Fruit fly (Drosophila melanogaster) whole organism, prepupa: ENCODE data around the gene CG13970.

ENCODE experiments used
- CG4318 ChIP-seq: fragments of 200-800 bp; sonication (Bioruptor generic); optimal IDR thresholded peaks from 3 replicates; lab custom pipeline; 2017; ENCODE audit warnings: missing biosample characterization, mild to moderate bottlenecking, missing genetic modification characterization
- CG6854 ChIP-seq: fragments of 200-800 bp; sonication (Bioruptor generic); optimal IDR thresholded peaks from 2 replicates; lab custom pipeline; 2017; ENCODE audit warnings: missing biosample characterization, mild to moderate bottlenecking, missing genetic modification characterization
- Eip93F ChIP-seq: fragments of 200-800 bp; sonication (Bioruptor generic); optimal IDR thresholded peaks from 2 replicates; lab custom pipeline; 2016; ENCODE audit warnings: missing biosample characterization, mild to moderate bottlenecking, missing genetic modification characterization
- Gug ChIP-seq: fragments of 200-800 bp; sonication (Bioruptor generic); IDR thresholded peaks from 2 replicates; pipeline ENCODE4 v1.3.6; 2022; ENCODE audit warnings: missing biosample characterization, missing genetic modification characterization
- Met ChIP-seq: fragments of 200-800 bp; sonication (Bioruptor generic); optimal IDR thresholded peaks from 3 replicates; lab custom pipeline; 2016; ENCODE audit warnings: missing biosample characterization, missing genetic modification characterization
- acj6 ChIP-seq: fragments of 200-800 bp; sonication (Bioruptor generic); optimal IDR thresholded peaks from 3 replicates; lab custom pipeline; 2016; ENCODE audit warnings: missing biosample characterization, missing genetic modification characterization
- spab ChIP-seq: fragments of 200-800 bp; sonication (Bioruptor generic); optimal IDR thresholded peaks from 2 replicates; lab custom pipeline; 2017; ENCODE audit warnings: missing biosample characterization, mild to moderate bottlenecking, missing genetic modification characterization, missing genetic modification reagents

dm6 chr2L:20120388-20121232 is 16.7 kb upstream of the CG13970 start:
- TF ChIP-seq Met (GFP tag; lab: Kevin White, UChicago) (peak; percentile 39), CG4318 (GFP tag; lab: Kevin White, UChicago) (peak; percentile 53), CG6854 (no peak), acj6 (GFP tag; lab: Kevin White, UChicago) (peak; percentile 53), spab (GFP tag; lab: Kevin White, UChicago) (peak; percentile 50), Eip93F (no peak), Gug (GFP tag; lab: Robert Waterston, UW) (peak; percentile 54)
